Worm (Caenorhabditis elegans) whole organism, mixed stage, embryonic: ENCODE measurements around the gene F59E12.17.

ENCODE experiments used
- M03D4.4 ChIP-seq: sonication (generic microtip); optimal IDR thresholded peaks from 2 replicates; lab custom pipeline; 2017; ENCODE audit warnings: mild to moderate bottlenecking, missing genetic modification characterization, missing compliant biosample characterization
- bed-3 ChIP-seq: fragments of 200-800 bp; sonication (Bioruptor generic); optimal IDR thresholded peaks from 3 replicates; lab custom pipeline; 2018; ENCODE audit warnings: mild to moderate bottlenecking, missing genetic modification characterization, moderate library complexity, missing compliant biosample characterization
- blmp-1 ChIP-seq: fragments of 150-350 bp; optimal IDR thresholded peaks from 2 replicates; lab custom pipeline; 2014; ENCODE audit warnings: missing biosample characterization, missing genetic modification characterization
- ceh-39 ChIP-seq: fragments of 150-350 bp; optimal IDR thresholded peaks from 2 replicates; lab custom pipeline; 2014; ENCODE audit warnings: missing biosample characterization, missing genetic modification characterization
- ceh-43 ChIP-seq: fragments of 200-800 bp; sonication (Bioruptor generic); optimal IDR thresholded peaks from 2 replicates; lab custom pipeline; 2018; ENCODE audit warnings: mild to moderate bottlenecking, missing genetic modification characterization, moderate library complexity, missing compliant biosample characterization
- ceh-83 ChIP-seq: fragments of 200-800 bp; sonication (Bioruptor generic); optimal IDR thresholded peaks from 2 replicates; lab custom pipeline; 2018; ENCODE audit warnings: mild to moderate bottlenecking, missing genetic modification characterization, missing compliant biosample characterization
- ces-1 ChIP-seq: fragments of 150-350 bp; optimal IDR thresholded peaks from 2 replicates; lab custom pipeline; 2014; ENCODE audit warnings: missing biosample characterization, missing genetic modification reagents, missing genetic modification characterization
- drap-1 ChIP-seq: fragments of 200-800 bp; sonication (Bioruptor generic); optimal IDR thresholded peaks from 3 replicates; lab custom pipeline; 2018; ENCODE audit warnings: mild to moderate bottlenecking, missing genetic modification characterization, missing compliant biosample characterization
- elt-1 ChIP-seq: sonication (generic microtip); optimal IDR thresholded peaks from 2 replicates; lab custom pipeline; 2017; ENCODE audit warnings: missing genetic modification characterization, mild to moderate bottlenecking, missing compliant biosample characterization, antibody characterized with exemption, moderate library complexity, borderline replicate concordance; ENCODE audit not compliant: insufficient read depth
- elt-3 ChIP-seq: fragments of 150-350 bp; optimal IDR thresholded peaks from 2 replicates; lab custom pipeline; 2014; ENCODE audit warnings: missing biosample characterization, missing genetic modification characterization
- flh-1 ChIP-seq: fragments of 200-800 bp; sonication (Bioruptor generic); optimal IDR thresholded peaks from 2 replicates; lab custom pipeline; 2018; ENCODE audit warnings: mild to moderate bottlenecking, missing genetic modification characterization, moderate library complexity, missing compliant biosample characterization
- ham-2 ChIP-seq: fragments of 200-800 bp; sonication (Bioruptor generic); optimal IDR thresholded peaks from 2 replicates; lab custom pipeline; 2018; ENCODE audit warnings: mild to moderate bottlenecking, missing genetic modification characterization, missing compliant biosample characterization
- hlh-1 ChIP-seq: fragments of 150-350 bp; optimal IDR thresholded peaks from 2 replicates; lab custom pipeline; 2014; ENCODE audit warnings: missing biosample characterization, missing genetic modification reagents, missing genetic modification characterization
- lin-13 ChIP-seq: fragments of 150-350 bp; optimal IDR thresholded peaks from 2 replicates; lab custom pipeline; 2014; ENCODE audit warnings: missing biosample characterization, missing genetic modification characterization
- lin-32 ChIP-seq: fragments of 200-800 bp; sonication (Bioruptor generic); optimal IDR thresholded peaks from 2 replicates; lab custom pipeline; 2018; ENCODE audit warnings: mild to moderate bottlenecking, missing genetic modification characterization, missing compliant biosample characterization
- lsy-2 ChIP-seq: fragments of 150-350 bp; optimal IDR thresholded peaks from 2 replicates; lab custom pipeline; 2014; ENCODE audit warnings: missing biosample characterization, missing genetic modification characterization
- mab-5 ChIP-seq: fragments of 150-350 bp; optimal IDR thresholded peaks from 2 replicates; lab custom pipeline; 2014; ENCODE audit warnings: missing biosample characterization, missing genetic modification characterization
- mep-1 ChIP-seq: fragments of 150-350 bp; optimal IDR thresholded peaks from 2 replicates; lab custom pipeline; 2017; ENCODE audit warnings: missing biosample characterization, missing genetic modification reagents, missing genetic modification characterization, inconsistent platforms
- mls-2 ChIP-seq: sonication (generic microtip); optimal IDR thresholded peaks from 2 replicates; lab custom pipeline; 2016; ENCODE audit warnings: mild to moderate bottlenecking, missing genetic modification characterization, moderate library complexity, missing compliant biosample characterization
- nhr-12 ChIP-seq: fragments of 150-350 bp; optimal IDR thresholded peaks from 2 replicates; lab custom pipeline; 2014; ENCODE audit warnings: missing biosample characterization, missing genetic modification characterization
- nhr-2 ChIP-seq: fragments of 150-350 bp; optimal IDR thresholded peaks from 2 replicates; lab custom pipeline; 2014; ENCODE audit warnings: missing biosample characterization, missing genetic modification characterization
- nhr-237 ChIP-seq: fragments of 150-350 bp; optimal IDR thresholded peaks from 2 replicates; lab custom pipeline; 2014; ENCODE audit warnings: missing biosample characterization, missing genetic modification characterization
- nhr-28 ChIP-seq: fragments of 150-350 bp; optimal IDR thresholded peaks from 2 replicates; lab custom pipeline; 2014; ENCODE audit warnings: missing biosample characterization, missing genetic modification characterization
- nhr-76 ChIP-seq: sonication (generic microtip); optimal IDR thresholded peaks from 2 replicates; lab custom pipeline; 2017; ENCODE audit warnings: missing biosample characterization, missing genetic modification characterization
- pha-4 ChIP-seq: fragments of 150-350 bp; optimal IDR thresholded peaks from 2 replicates; lab custom pipeline; 2018; ENCODE audit warnings: missing biosample characterization, missing genetic modification reagents, missing genetic modification characterization
- sem-2 ChIP-seq: fragments of 200-800 bp; sonication (Bioruptor generic); optimal IDR thresholded peaks from 2 replicates; lab custom pipeline; 2018; ENCODE audit warnings: mild to moderate bottlenecking, missing genetic modification characterization, missing compliant biosample characterization
- snpc-4 ChIP-seq: fragments of 150-350 bp; optimal IDR thresholded peaks from 2 replicates; lab custom pipeline; 2014; ENCODE audit warnings: missing biosample characterization, missing genetic modification characterization
- sptf-1 ChIP-seq: sonication (generic microtip); optimal IDR thresholded peaks from 2 replicates; lab custom pipeline; 2017; ENCODE audit warnings: mild to moderate bottlenecking, missing genetic modification characterization, moderate library complexity, missing compliant biosample characterization
- tbx-8 ChIP-seq: fragments of 200-800 bp; sonication (Bioruptor generic); optimal IDR thresholded peaks from 2 replicates; lab custom pipeline; 2018; ENCODE audit warnings: mild to moderate bottlenecking, missing genetic modification characterization, moderate library complexity, missing compliant biosample characterization
- unc-120 ChIP-seq: sonication (generic microtip); optimal IDR thresholded peaks from 2 replicates; lab custom pipeline; 2017; ENCODE audit warnings: missing genetic modification characterization, missing compliant biosample characterization; ENCODE audit not compliant: poor library complexity, severe bottlenecking
- unc-39 ChIP-seq: fragments of 150-350 bp; optimal IDR thresholded peaks from 2 replicates; lab custom pipeline; 2014; ENCODE audit warnings: missing biosample characterization, missing genetic modification characterization
- unc-62 ChIP-seq: fragments of 150-350 bp; optimal IDR thresholded peaks from 2 replicates; lab custom pipeline; 2014; ENCODE audit warnings: missing biosample characterization, missing genetic modification reagents, missing genetic modification characterization
- zip-8 ChIP-seq: fragments of 150-350 bp; optimal IDR thresholded peaks from 2 replicates; lab custom pipeline; 2014; ENCODE audit warnings: missing biosample characterization, missing genetic modification characterization
- ztf-11 ChIP-seq: fragments of 150-350 bp; optimal IDR thresholded peaks from 2 replicates; lab custom pipeline; 2014; ENCODE audit warnings: missing biosample characterization, missing genetic modification characterization

F59E12.17 gene

ce11 chrII:5668830-5669229 is 19.6 kb upstream of the F59E12.17 start, which contains the start of gene C25H3.7:
TSS of gene C25H3.7 (minus strand) at chrII:5668930.
- TF ChIP-seq nhr-2 (tag; lab: Kevin White, UChicago) (no peak), snpc-4 (tag; lab: Kevin White, UChicago) (no peak), sptf-1 (no peak), lin-13 (no peak), M03D4.4 (no peak), unc-39 (tag; lab: Kevin White, UChicago) (no peak), lsy-2 (tag; lab: Kevin White, UChicago) (no peak)

- TF ChIP-seq nhr-2 (tag; lab: Kevin White, UChicago) = no peak
- no peak for TF ChIP-seq nhr-76
- TF ChIP-seq unc-62 (GFP tag; lab: Kevin White, UChicago) = no peak
- no peak for TF ChIP-seq flh-1 (GFP tag; lab: Kevin White, UChicago)
- peak; percentile 55 for TF ChIP-seq drap-1 (GFP tag; lab: Kevin White, UChicago)
- TF ChIP-seq nhr-28 (tag; lab: Kevin White, UChicago) = no peak
- no peak for TF ChIP-seq blmp-1 (tag; lab: Kevin White, UChicago)
- no peak for TF ChIP-seq bed-3 (GFP tag; lab: Kevin White, UChicago)
- no peak for TF ChIP-seq tbx-8 (GFP tag; lab: Kevin White, UChicago)
- peak; percentile 50 for TF ChIP-seq sem-2 (GFP tag; lab: Kevin White, UChicago)
- TF ChIP-seq mep-1 (tag; lab: Kevin White, UChicago) = no peak
- TF ChIP-seq nhr-237 (tag; lab: Kevin White, UChicago) = no peak
- TF ChIP-seq elt-1 (tag; lab: Kevin White, UChicago) = peak; percentile 52
- no peak for TF ChIP-seq ceh-43 (GFP tag; lab: Kevin White, UChicago)
- TF ChIP-seq elt-3 (tag; lab: Kevin White, UChicago) = no peak
- TF ChIP-seq zip-8 (tag; lab: Kevin White, UChicago) = no peak
- TF ChIP-seq ceh-39 (tag; lab: Kevin White, UChicago) = peak; percentile 70
Observed at ce11 chrII:5667540-5667939, 18.3 kb upstream of the F59E12.17 start.

DNA sequence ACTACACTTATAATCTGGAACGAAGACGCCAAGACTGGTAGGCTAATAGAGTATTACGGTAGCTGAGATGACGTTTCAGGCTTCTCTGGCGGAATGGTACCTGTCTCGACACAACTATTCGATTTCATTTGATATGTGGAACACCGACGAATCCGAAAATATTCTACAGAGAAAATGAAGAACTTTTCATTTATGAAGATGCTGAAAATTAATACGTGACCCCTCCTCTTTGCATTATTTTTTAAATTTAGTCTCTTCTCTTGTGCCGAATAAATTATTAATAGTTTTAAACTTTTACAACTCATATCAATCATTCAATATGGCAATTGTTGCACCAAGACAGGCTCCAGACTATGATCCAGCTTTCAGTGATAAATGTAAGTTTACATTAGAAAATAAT is 16.7 kb upstream of the F59E12.17 start, which contains the start of gene C25H3.16:
TSS of gene C25H3.16 (plus strand) at position 301 of the 400 bp plus-strand sequence.
- TF ChIP-seq mep-1 (tag; lab: Kevin White, UChicago) (no peak), unc-62 (GFP tag; lab: Kevin White, UChicago) (no peak), bed-3 (GFP tag; lab: Kevin White, UChicago) (no peak), zip-8 (tag; lab: Kevin White, UChicago) (no peak), unc-120 (tag; lab: Kevin White, UChicago) (no peak), nhr-2 (tag; lab: Kevin White, UChicago) (no peak), mls-2 (tag; lab: Kevin White, UChicago) (no peak), nhr-12 (tag; lab: Kevin White, UChicago) (no peak), hlh-1 (tag; lab: Kevin White, UChicago) (no peak), lin-32 (no peak), ztf-11 (tag; lab: Kevin White, UChicago) (no peak), ces-1 (GFP tag; lab: Kevin White, UChicago) (no peak), ham-2 (GFP tag; lab: Kevin White, UChicago) (no peak), sem-2 (GFP tag; lab: Kevin White, UChicago) (no peak)
- TF ChIP-seq, all 35 proteins: peak for 0

ce11 chrII:5665029-5665428 is 15.8 kb upstream of the F59E12.17 start, which contains the start of gene C25H3.15:
TSS of gene C25H3.15 (plus strand) at chrII:5665329.
- TF ChIP-seq unc-39 (tag; lab: Kevin White, UChicago) (no peak), lsy-2 (tag; lab: Kevin White, UChicago) (no peak), nhr-2 (tag; lab: Kevin White, UChicago) (no peak), ces-1 (GFP tag; lab: Kevin White, UChicago) (no peak), pha-4 (no peak), elt-3 (tag; lab: Kevin White, UChicago) (no peak), mab-5 (tag; lab: Kevin White, UChicago) (no peak), ceh-83 (GFP tag; lab: Kevin White, UChicago) (no peak), lin-32 (no peak), unc-120 (tag; lab: Kevin White, UChicago) (no peak), mls-2 (tag; lab: Kevin White, UChicago) (no peak), snpc-4 (tag; lab: Kevin White, UChicago) (no peak), bed-3 (GFP tag; lab: Kevin White, UChicago) (no peak), M03D4.4 (no peak)
